Fruit fly (Drosophila melanogaster) whole organism: ENCODE measurements around the gene CG13725.

ENCODE experiments used
- CG8478 ChIP-seq: fragments of >200 bp; optimal IDR thresholded peaks from 2 replicates; lab custom pipeline; 2018; ENCODE audit warnings: inconsistent platforms
- EcR ChIP-seq, 2 experiments: fragments of >200 bp; optimal IDR thresholded peaks; 2 replicates each; lab custom pipeline; 2017; ENCODE audit warnings: missing biosample characterization in 2 of 2, missing genetic modification characterization in 2 of 2, missing genetic modification reagents in 2 of 2
- pan ChIP-seq: fragments of >200 bp; optimal IDR thresholded peaks from 2 replicates; lab custom pipeline; 2017
- psq ChIP-seq: fragments of >200 bp; optimal IDR thresholded peaks from 2 replicates; lab custom pipeline; 2017

DNA sequence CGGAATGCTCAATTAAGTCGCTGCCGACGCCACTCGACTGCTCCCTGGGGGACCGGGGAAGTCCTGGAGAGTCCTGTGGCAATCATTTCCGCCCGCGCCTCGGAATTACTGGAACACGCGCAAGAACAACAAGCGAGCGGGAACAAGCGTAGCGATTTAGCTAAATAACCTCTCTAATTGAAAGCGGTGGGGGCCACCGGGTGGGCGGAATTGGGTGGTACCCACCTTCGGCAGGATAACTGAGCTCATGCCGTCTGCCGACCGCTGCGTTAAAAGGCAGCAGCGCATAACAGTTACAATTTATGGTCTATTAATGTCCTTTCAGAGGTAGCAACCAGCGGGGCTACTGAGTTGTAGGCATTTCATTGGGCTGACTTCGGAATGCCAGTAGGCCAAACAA, 21.1 kb upstream of the CG13725 start:
- TF ChIP-seq psq (lab: Kevin White, UChicago) (no peak), pan (lab: Kevin White, UChicago) (no peak), EcR (GFP tag; optimal IDR thresholded peaks at IDR 0.05; lab: Kevin White, UChicago) (no peak), CG8478 (lab: Kevin White, UChicago) (no peak)
